Worm (Caenorhabditis elegans): ENCODE measurements around the gene ZK675.4.

Gene ZK675.4

ce11 chrII:7911015-7911414 is at the start of gene ZK675.4:
ZK675.4 (plus strand) TSS chrII:7911315.
- no peak for TF ChIP-seq nhr-11 (tag; optimal IDR thresholded peaks at IDR 0.05)
- no peak for TF ChIP-seq ceh-82 (tag; optimal IDR thresholded peaks at IDR 0.05)
- no peak for TF ChIP-seq ceh-16 (tag; optimal IDR thresholded peaks at IDR 0.05)
- TF ChIP-seq elt-1 (tag; optimal IDR thresholded peaks at IDR 0.05), result no peak
- no peak for TF ChIP-seq skn-1 (tag; optimal IDR thresholded peaks at IDR 0.05)
- TF ChIP-seq peb-1 (tag; optimal IDR thresholded peaks at IDR 0.05), result no peak
- no peak for TF ChIP-seq F13H6.1 (tag; optimal IDR thresholded peaks at IDR 0.05)
- TF ChIP-seq nhr-77 (tag; optimal IDR thresholded peaks at IDR 0.05), result no peak
- TF ChIP-seq alr-1 (tag; optimal IDR thresholded peaks at IDR 0.05), result no peak
- no peak for TF ChIP-seq nhr-25 (tag; optimal IDR thresholded peaks at IDR 0.05)
- no peak for TF ChIP-seq fos-1 (tag; optimal IDR thresholded peaks at IDR 0.05)
- TF ChIP-seq mbf-1 (tag; optimal IDR thresholded peaks at IDR 0.05), result no peak

ce11 chrII:7863480-7864125 is 47.5 kb upstream of the ZK675.4 start:
- no peak for TF ChIP-seq nhr-12 (tag; optimal IDR thresholded peaks at IDR 0.05)
- TF ChIP-seq nhr-6 (tag; optimal IDR thresholded peaks at IDR 0.05), result no peak
- no peak for TF ChIP-seq dmd-4 (tag; optimal IDR thresholded peaks at IDR 0.05)
- TF ChIP-seq mbf-1 (tag; optimal IDR thresholded peaks at IDR 0.05), result no peak
- TF ChIP-seq ceh-16 (tag; optimal IDR thresholded peaks at IDR 0.05), result no peak
- no peak for TF ChIP-seq mab-5 (tag; optimal IDR thresholded peaks at IDR 0.05)
- TF ChIP-seq nhr-129 (tag; optimal IDR thresholded peaks at IDR 0.05), result no peak
- TF ChIP-seq lin-39 (tag; optimal IDR thresholded peaks at IDR 0.05), result no peak

- TF ChIP-seq C34F6.9 (tag; optimal IDR thresholded peaks at IDR 0.05) (peak; percentile 55), snpc-4 (tag; optimal IDR thresholded peaks at IDR 0.05) (no peak), nhr-129 (tag; optimal IDR thresholded peaks at IDR 0.05) (peak; percentile 59), skn-1 (tag; optimal IDR thresholded peaks at IDR 0.05) (no peak), unc-55 (GFP tag; optimal IDR thresholded peaks at IDR 0.05) (peak; percentile 45), gmeb-1 (tag; optimal IDR thresholded peaks at IDR 0.05) (peak; percentile 50), crh-2 (tag; optimal IDR thresholded peaks at IDR 0.05) (peak; percentile 90), lsy-2 (tag; optimal IDR thresholded peaks at IDR 0.05) (peak in 1 of 2 experiments; percentile 84), fos-1 (tag; optimal IDR thresholded peaks at IDR 0.05) (peak; percentile 5), ceh-16 (tag; optimal IDR thresholded peaks at IDR 0.05) (no peak)
Measured at ce11 chrII:7864207-7864606, 46.9 kb upstream of the ZK675.4 start, which contains the start of gene ostb-1. ostb-1 (plus strand) TSS chrII:7864507.

DNA sequence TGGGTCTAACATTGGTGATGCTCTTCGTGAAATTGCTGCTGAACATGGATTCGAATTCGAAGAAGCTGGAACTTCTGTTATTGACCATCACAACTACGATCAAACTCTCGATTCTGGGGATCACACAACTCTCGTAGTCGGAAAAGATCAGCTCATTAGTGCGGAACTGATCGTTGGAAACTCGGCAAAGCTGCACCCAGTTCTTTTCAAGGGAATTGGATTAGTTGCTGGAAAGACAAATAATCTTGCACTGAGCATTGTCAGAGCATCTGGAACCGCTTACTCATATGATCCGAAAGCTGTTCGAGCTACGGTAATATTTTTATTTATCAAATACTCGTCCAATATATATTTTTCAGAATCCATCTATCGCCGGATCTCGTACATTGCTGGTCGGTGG is 46.2 kb upstream of the ZK675.4 start:
- TF ChIP-seq ama-1 (optimal IDR thresholded peaks at IDR 0.05), result no peak
- no peak for TF ChIP-seq skn-1 (tag; optimal IDR thresholded peaks at IDR 0.05)
- TF ChIP-seq sma-9 (GFP tag; optimal IDR thresholded peaks at IDR 0.05), result no peak
- no peak for TF ChIP-seq sma-9 (tag; optimal IDR thresholded peaks at IDR 0.05)
- no peak for TF ChIP-seq F13H6.1 (tag; optimal IDR thresholded peaks at IDR 0.05)
- TF ChIP-seq ceh-82 (tag; optimal IDR thresholded peaks at IDR 0.05), result no peak
- no peak for TF ChIP-seq nhr-11 (tag; optimal IDR thresholded peaks at IDR 0.05)
- TF ChIP-seq gmeb-1 (tag; optimal IDR thresholded peaks at IDR 0.05), result no peak
- TF ChIP-seq aly-2 (tag; optimal IDR thresholded peaks at IDR 0.05), result no peak
- no peak for TF ChIP-seq ZK546.5 (tag; optimal IDR thresholded peaks at IDR 0.05)
- no peak for TF ChIP-seq elt-3 (tag; optimal IDR thresholded peaks at IDR 0.05)
- TF ChIP-seq blmp-1 (tag; optimal IDR thresholded peaks at IDR 0.05; ENCODE audit: insufficient read depth), result no peak
- no peak for TF ChIP-seq nhr-6 (tag; optimal IDR thresholded peaks at IDR 0.05)
- no peak for TF ChIP-seq nhr-10 (tag; optimal IDR thresholded peaks at IDR 0.05)
- TF ChIP-seq nhr-237 (tag; optimal IDR thresholded peaks at IDR 0.05), result no peak
- TF ChIP-seq dmd-4 (tag; optimal IDR thresholded peaks at IDR 0.05), result no peak

DNA sequence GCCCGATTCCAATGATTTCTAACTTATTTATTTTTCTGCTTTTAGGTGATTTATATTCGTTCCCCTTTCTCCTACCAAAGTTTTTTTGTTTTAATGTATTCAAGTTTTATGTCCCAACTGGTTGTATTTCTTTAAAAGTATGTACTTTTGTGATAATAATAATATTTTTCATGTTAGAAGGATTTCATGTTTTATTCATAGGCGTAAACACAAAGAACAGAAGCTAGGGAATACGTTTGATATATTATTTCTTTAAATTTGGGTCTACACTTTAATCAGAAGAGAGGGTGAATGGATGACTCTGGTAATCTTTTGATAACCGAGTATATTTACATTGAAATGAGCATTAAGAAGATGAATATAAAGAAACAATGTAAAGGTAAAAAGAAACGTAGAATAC is 45.0 kb upstream of the ZK675.4 start:
- peak; percentile 40 for TF ChIP-seq nhr-25 (tag; optimal IDR thresholded peaks at IDR 0.05)
- no peak for TF ChIP-seq sem-4 (tag; optimal IDR thresholded peaks at IDR 0.05)

DNA sequence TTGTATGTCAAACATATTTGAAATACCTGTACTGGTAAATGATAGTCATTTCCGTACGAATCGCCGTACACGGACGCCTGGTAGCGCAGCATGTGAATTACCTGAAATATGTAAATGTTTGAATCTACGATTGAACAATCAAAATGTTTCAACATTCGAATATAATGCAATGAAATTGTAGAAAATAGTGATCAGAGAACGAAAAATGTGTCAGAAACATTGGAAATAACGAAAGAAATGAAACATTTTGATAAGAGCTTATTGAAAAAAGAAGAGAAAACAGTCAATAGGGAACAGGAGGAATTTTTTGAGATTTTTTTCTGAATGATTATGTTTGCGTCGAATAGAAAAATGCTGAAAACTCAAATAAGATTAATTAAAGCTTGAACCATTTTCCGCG is 41.1 kb upstream of the ZK675.4 start, which contains the start of gene ztf-17:
Gene ztf-17, minus strand, starts transcription at position 101 of the 400 bp plus-strand sequence.
- TF ChIP-seq unc-39 (tag; optimal IDR thresholded peaks at IDR 0.05), result no peak
- TF ChIP-seq nhr-129 (tag; optimal IDR thresholded peaks at IDR 0.05), result no peak
- no peak for TF ChIP-seq elt-1 (tag; optimal IDR thresholded peaks at IDR 0.05)
- TF ChIP-seq nhr-23 (tag; optimal IDR thresholded peaks at IDR 0.05), result no peak
- TF ChIP-seq sem-4 (tag; optimal IDR thresholded peaks at IDR 0.05), result no peak
- TF ChIP-seq peb-1 (tag; optimal IDR thresholded peaks at IDR 0.05), result no peak
- no peak for TF ChIP-seq sma-9 (GFP tag; optimal IDR thresholded peaks at IDR 0.05)
- TF ChIP-seq sma-9 (tag; optimal IDR thresholded peaks at IDR 0.05), result no peak
- TF ChIP-seq snpc-4 (tag; optimal IDR thresholded peaks at IDR 0.05), result no peak
- no peak for TF ChIP-seq sma-3 (GFP tag; optimal IDR thresholded peaks at IDR 0.05)
- TF ChIP-seq lsy-2 (tag; optimal IDR thresholded peaks at IDR 0.05), result no peak
- no peak for TF ChIP-seq ama-1 (optimal IDR thresholded peaks at IDR 0.05)
- TF ChIP-seq gmeb-1 (tag; optimal IDR thresholded peaks at IDR 0.05), result no peak
- no peak for TF ChIP-seq ztf-11 (tag; optimal IDR thresholded peaks at IDR 0.05)
- TF ChIP-seq ztf-1 (GFP tag; conservative IDR thresholded peaks at IDR 0.05), result no peak
- no peak for TF ChIP-seq egl-27 (tag; optimal IDR thresholded peaks at IDR 0.05)
- TF ChIP-seq lin-11 (tag; optimal IDR thresholded peaks at IDR 0.05), result no peak
- TF ChIP-seq nhr-21 (tag; optimal IDR thresholded peaks at IDR 0.05), result no peak
- no peak for TF ChIP-seq ztf-4 (tag; optimal IDR thresholded peaks at IDR 0.05)
- TF ChIP-seq aly-2 (tag; optimal IDR thresholded peaks at IDR 0.05), result no peak
- TF ChIP-seq nhr-12 (tag; optimal IDR thresholded peaks at IDR 0.05), result no peak
